Fruit fly (Drosophila melanogaster): ENCODE measurements around the gene CG44406.

dm6 chr2L:16984678-16985077, 2.6 kb upstream of the CG44406 start, which contains the start of gene CG31806:
- TF ChIP-seq CG8478 (optimal IDR thresholded peaks at IDR 0.05) (no peak), CTCF (optimal IDR thresholded peaks at IDR 0.05) (no peak)
